Worm (Caenorhabditis elegans): ENCODE measurements around the gene C33C12.11.

DNA sequence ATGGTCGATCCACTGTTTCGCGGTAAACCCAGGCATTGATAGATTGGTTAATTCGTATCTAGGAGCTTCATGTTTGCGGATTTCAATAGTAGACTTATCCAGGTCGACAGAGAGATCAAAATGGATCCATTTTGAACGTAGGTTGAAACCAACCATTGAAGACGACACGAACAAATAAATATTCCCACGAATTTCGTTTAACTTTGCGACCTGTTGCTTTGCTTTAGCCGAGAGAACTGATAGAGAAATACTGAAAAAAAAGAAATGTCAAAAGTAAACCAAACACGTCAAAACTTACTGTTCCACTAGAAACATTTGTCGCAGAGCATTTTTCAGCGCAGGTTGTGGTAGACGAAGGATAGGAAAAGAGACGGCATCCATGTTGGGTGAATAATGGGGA, 4.7 kb upstream of the C33C12.11 start, which contains the start of gene fbxb-38:
- no peak for TF ChIP-seq F13C5.2 (tag; optimal IDR thresholded peaks at IDR 0.05)
- TF ChIP-seq ets-7 (tag; optimal IDR thresholded peaks at IDR 0.05), result no peak
- TF ChIP-seq tbx-37 (GFP tag; conservative IDR thresholded peaks at IDR 0.05), result no peak
- TF ChIP-seq sea-1 (GFP tag; conservative IDR thresholded peaks at IDR 0.05), result no peak
- TF ChIP-seq ama-1 (optimal IDR thresholded peaks at IDR 0.05), result no peak
- TF ChIP-seq tbx-11 (GFP tag; IDR thresholded peaks at IDR 0.05), result no peak
- TF ChIP-seq tra-4 (tag; optimal IDR thresholded peaks at IDR 0.05), result no peak
- TF ChIP-seq flt-1 (GFP tag; IDR thresholded peaks at IDR 0.05), result no peak
- no peak for TF ChIP-seq B0310.2 (tag; optimal IDR thresholded peaks at IDR 0.05)
- TF ChIP-seq ceh-13 (GFP tag; optimal IDR thresholded peaks at IDR 0.05), result no peak
- no peak for TF ChIP-seq pes-1 (GFP tag; IDR thresholded peaks at IDR 0.05)
- TF ChIP-seq hmbx-1 (tag; optimal IDR thresholded peaks at IDR 0.05), result no peak
